Worm (Caenorhabditis elegans): ENCODE measurements around the gene tag-180.

Gene tag-180

DNA sequence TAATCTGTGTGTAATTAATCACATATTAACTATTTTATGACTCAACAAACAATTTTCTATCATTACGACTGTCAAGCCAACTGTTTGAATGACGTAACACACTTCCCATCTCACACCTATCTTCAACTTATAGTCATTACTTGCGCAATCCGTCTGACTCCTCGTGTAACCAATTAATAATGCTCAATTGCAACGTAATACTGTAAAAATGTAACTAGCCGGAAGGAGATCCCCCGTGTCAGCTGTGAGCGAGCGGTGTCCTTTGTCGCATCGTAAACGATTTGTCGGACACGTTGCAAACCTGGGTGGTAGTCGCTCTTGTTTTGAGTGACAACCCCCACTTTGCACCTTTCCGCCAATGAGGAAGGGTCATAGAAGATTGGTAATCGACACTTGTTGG, 41.1 kb downstream of the tag-180 start:
- TF ChIP-seq daf-12 (tag; optimal IDR thresholded peaks at IDR 0.05): no peak
- TF ChIP-seq mml-1 (tag; optimal IDR thresholded peaks at IDR 0.05): no peak
- no peak for TF ChIP-seq nhr-76 (tag; optimal IDR thresholded peaks at IDR 0.05)
- TF ChIP-seq mdl-1 (tag; optimal IDR thresholded peaks at IDR 0.05): no peak
- TF ChIP-seq fos-1 (tag; optimal IDR thresholded peaks at IDR 0.05): no peak
- TF ChIP-seq unc-39 (tag; optimal IDR thresholded peaks at IDR 0.05): no peak
- TF ChIP-seq nhr-25 (tag; optimal IDR thresholded peaks at IDR 0.05): no peak

DNA sequence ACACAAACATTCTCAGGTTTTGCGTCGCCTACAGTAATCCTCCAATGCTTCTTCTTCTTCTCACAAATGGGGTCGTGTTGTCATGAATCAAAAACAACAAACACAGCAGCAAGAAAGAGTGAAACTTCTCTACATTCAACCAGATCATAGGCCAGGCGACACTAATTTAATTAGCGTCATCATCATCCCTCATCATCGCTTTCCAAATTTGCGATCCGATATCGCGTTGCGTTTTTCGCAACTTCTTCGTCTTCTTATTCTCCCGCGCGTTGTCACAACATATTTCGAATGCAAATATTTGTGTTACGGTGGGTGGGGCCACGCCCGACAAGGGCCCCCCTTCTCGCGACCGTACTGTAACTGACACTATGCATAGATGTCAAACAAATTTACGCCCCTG, 42.8 kb downstream of the tag-180 start:
- no peak for TF ChIP-seq nhr-11 (tag; optimal IDR thresholded peaks at IDR 0.05)

DNA sequence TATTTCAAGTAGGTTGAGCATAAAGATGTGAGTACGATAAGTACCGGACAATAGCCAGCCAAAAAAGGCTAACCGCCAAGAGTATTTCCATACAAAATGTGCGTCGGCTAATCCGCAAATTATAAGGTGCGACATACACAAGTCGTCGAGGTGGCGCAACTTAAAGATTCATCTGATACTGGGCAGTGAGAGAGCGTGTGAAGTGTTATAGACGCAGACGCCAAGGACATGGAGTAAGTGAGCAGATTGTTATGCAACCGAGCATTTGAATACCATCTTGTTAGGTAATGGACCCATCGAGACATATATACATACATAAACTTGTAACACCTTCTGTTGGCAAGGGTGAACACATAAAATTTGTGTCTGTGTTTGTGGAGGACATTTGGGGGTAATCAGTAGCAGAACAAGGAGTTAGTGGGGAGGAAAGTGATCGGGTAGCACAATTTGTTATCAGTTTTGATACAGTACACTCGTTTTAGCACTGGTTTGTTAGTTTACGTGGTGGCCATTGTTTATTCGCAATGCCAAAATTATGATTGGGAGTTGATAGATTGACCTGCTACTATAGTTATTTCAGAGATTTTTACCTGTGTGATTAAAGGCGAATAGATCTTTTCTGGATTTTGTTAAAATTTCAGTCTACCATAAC, 43.8 kb downstream of the tag-180 start:
- no peak for TF ChIP-seq ama-1 (optimal IDR thresholded peaks at IDR 0.05)
- TF ChIP-seq elt-2 (tag; optimal IDR thresholded peaks at IDR 0.05): peak; percentile 41
- TF ChIP-seq nfya-1 (tag; optimal IDR thresholded peaks at IDR 0.05; ENCODE audit: insufficient read depth): peak; percentile 62

DNA sequence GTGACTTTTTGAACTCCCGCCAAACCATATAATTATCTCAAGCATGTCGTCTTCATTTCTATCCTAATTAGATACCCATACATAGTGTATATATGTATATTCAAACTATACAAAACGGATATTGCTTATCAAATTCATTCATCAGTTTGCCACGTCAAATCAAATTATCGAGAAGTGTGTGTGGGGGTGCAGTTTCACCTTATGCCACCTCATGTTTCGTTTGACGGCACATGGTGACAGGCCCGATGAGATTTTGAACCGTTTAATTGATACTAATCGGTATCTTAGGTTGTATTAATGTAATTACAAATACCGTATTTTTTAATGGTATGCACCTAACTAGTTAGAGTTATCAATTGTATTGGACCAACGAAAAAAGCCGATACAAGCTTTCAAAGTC, 44.5 kb downstream of the tag-180 start:
- TF ChIP-seq egl-5 (tag; optimal IDR thresholded peaks at IDR 0.05) (no peak), egl-27 (tag; optimal IDR thresholded peaks at IDR 0.05) (no peak), nhr-12 (tag; optimal IDR thresholded peaks at IDR 0.05) (no peak), nhr-76 (tag; optimal IDR thresholded peaks at IDR 0.05) (no peak), nhr-43 (tag; optimal IDR thresholded peaks at IDR 0.05; ENCODE audit: poor library complexity, severe bottlenecking) (no peak), snpc-4 (tag; optimal IDR thresholded peaks at IDR 0.05) (no peak), hmg-11 (tag; optimal IDR thresholded peaks at IDR 0.05) (no peak), ceh-82 (tag; optimal IDR thresholded peaks at IDR 0.05) (no peak)

DNA sequence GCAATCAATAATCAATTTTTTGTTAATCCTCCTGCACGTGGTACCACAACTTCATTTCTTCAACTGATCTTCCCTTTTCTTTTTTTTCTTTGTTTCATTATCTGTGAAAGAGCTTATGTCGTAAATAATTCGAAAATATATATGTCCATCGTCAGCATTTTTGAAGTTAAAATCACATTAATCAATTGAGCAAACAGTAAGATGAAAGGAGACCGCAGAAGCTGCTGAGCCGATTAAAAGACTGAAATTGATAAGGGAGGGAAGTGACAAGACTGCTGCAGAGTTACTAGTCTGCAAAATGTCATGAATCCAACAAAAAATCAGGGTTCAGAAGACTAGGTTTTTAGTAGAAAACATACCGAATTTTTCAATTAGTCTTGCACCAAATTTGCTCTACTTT, 45.4 kb downstream of the tag-180 start:
- peak; percentile 31 for TF ChIP-seq pqm-1 (tag; optimal IDR thresholded peaks at IDR 0.05)
- TF ChIP-seq lin-15B (tag; optimal IDR thresholded peaks at IDR 0.05): no peak
- TF ChIP-seq elt-2 (tag; optimal IDR thresholded peaks at IDR 0.05): peak; percentile 63
- no peak for TF ChIP-seq skn-1 (tag; optimal IDR thresholded peaks at IDR 0.05)

DNA sequence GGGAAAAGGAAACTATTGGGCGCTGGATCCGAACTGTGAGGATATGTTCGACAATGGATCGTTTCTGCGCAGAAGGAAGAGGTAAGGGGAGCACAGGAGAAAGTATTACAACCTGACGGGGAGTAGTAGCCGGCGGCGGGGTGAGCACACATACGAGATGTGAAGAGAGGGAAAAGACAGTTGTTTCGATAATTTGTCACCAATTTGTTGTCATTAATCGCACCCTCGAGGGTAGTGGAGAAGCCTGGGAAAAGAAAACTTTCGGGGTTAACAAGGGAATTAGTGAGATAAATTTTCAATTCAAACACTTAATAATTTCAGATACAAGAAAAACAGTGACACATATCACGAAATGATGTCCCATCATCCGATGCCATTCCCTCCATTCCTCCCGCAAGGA, 46.2 kb downstream of the tag-180 start:
- no peak for TF ChIP-seq nfya-1 (tag; optimal IDR thresholded peaks at IDR 0.05; ENCODE audit: insufficient read depth)
- TF ChIP-seq lin-39 (tag; optimal IDR thresholded peaks at IDR 0.05): peak; percentile 1

DNA sequence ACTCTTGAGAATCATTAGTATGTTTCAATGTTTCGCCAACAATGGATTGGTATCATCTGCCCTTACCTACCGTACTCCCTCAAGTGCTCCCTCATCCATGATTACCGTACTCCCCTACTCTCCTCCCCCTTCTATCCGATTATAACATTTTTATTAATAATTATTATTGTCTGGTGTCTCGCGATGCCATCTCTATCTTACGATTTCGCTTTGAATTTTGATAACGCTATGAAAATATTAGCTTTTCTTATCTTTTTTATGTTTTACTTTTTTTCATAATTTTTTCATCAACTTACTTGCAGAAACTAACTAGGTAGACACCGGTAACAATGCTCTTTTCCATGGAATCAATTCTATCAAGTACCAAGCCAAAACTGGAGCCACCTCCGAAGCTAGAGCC, 47.6 kb downstream of the tag-180 start, which contains the start of gene unc-130:
Gene unc-130 (plus strand): TSS at position 301 of the 400 bp plus-strand sequence.
- TF ChIP-seq elt-2 (tag; optimal IDR thresholded peaks at IDR 0.05): peak; percentile 27
- TF ChIP-seq ztf-11 (tag; optimal IDR thresholded peaks at IDR 0.05): no peak

DNA sequence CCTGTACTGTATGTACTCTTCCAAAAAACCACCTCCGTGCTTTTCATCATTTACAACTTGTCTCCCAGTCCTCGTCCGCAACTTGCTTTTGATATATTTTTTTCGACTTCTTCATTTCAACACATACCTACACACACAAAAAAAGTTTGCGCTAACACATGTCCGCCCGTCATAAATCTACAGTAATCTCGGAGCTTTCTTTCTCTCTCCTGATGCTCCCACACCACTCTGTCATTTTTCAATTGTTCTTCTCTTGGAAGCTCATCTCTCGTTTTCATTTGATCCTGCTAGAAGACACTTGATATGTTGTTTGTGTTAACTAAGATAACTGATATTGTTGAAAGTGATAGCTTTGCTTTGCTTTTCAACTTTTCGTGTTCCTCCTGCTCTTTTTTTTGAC, 48.1 kb downstream of the tag-180 start:
- TF ChIP-seq fkh-2 (tag; optimal IDR thresholded peaks at IDR 0.05): no peak
- no peak for TF ChIP-seq eor-1 (tag; optimal IDR thresholded peaks at IDR 0.05)
- no peak for TF ChIP-seq zag-1 (tag; optimal IDR thresholded peaks at IDR 0.05)
- TF ChIP-seq ztf-4 (tag; optimal IDR thresholded peaks at IDR 0.05): no peak
- TF ChIP-seq ceh-82 (tag; optimal IDR thresholded peaks at IDR 0.05): no peak
- TF ChIP-seq elt-1 (tag; optimal IDR thresholded peaks at IDR 0.05): no peak
- TF ChIP-seq nhr-67 (tag; optimal IDR thresholded peaks at IDR 0.05): no peak
- no peak for TF ChIP-seq snpc-4 (tag; optimal IDR thresholded peaks at IDR 0.05)
- no peak for TF ChIP-seq ZK546.5 (tag; optimal IDR thresholded peaks at IDR 0.05)
- no peak for TF ChIP-seq nhr-12 (tag; optimal IDR thresholded peaks at IDR 0.05)

All from whole organism, L3 larva.